Fruit fly (Drosophila melanogaster): Measurements from ENCODE around the gene CG11035.

The CG11035 gene

dm6 chr3R:8030151-8030899 is 2.5 kb downstream of the CG11035 start, which contains the start of the genes CG10903 and CG2747 (continued):
- TF ChIP-seq CG6854 (GFP tag; optimal IDR thresholded peaks at IDR 0.05), result peak; percentile 49
- TF ChIP-seq H15 (GFP tag; IDR thresholded peaks at IDR 0.05), result no peak
- peak; percentile 78 for TF ChIP-seq CG13287 (GFP tag; IDR thresholded peaks at IDR 0.05; ENCODE audit: partially characterized antibody)
- TF ChIP-seq CG13296 (GFP tag; optimal IDR thresholded peaks at IDR 0.05), result no peak
- no peak for TF ChIP-seq CG15601 (tag; optimal IDR thresholded peaks at IDR 0.05)
- no peak for TF ChIP-seq CG10959 (GFP tag; IDR thresholded peaks at IDR 0.05)
- TF ChIP-seq CG14860 (GFP tag; IDR thresholded peaks at IDR 0.05; ENCODE audit: partially characterized antibody), result 0 out of 3 replicates have a peak, but pooled peaks have one; percentile 38
- TF ChIP-seq CG11696 (GFP tag; IDR thresholded peaks at IDR 0.05), result no peak
- peak; percentile 58 for TF ChIP-seq Sry-δ (GFP tag; optimal IDR thresholded peaks at IDR 0.05)
- TF ChIP-seq CG4282 (GFP tag; optimal IDR thresholded peaks at IDR 0.05), result no peak
- TF ChIP-seq az2 (GFP tag; optimal IDR thresholded peaks at IDR 0.05), result no peak
- TF ChIP-seq crol (GFP tag; IDR thresholded peaks at IDR 0.05), result no peak
- no peak for TF ChIP-seq CG15011 (GFP tag; optimal IDR thresholded peaks at IDR 0.05)
- no peak for TF ChIP-seq CG16815 (GFP tag; optimal IDR thresholded peaks at IDR 0.05)
- no peak for TF ChIP-seq fd3F (GFP tag; optimal IDR thresholded peaks at IDR 0.05)
- TF ChIP-seq MBD-R2 (GFP tag; IDR thresholded peaks at IDR 0.05), result peak; percentile 70
- TF ChIP-seq CG2875 (GFP tag; optimal IDR thresholded peaks at IDR 0.05), result no peak
- TF ChIP-seq pum (GFP tag; optimal IDR thresholded peaks at IDR 0.05), result no peak
- TF ChIP-seq CG10654 (GFP tag; optimal IDR thresholded peaks at IDR 0.05), result no peak
- peak; percentile 76 for TF ChIP-seq CG4617 (GFP tag; optimal IDR thresholded peaks at IDR 0.05; ENCODE audit: borderline replicate concordance)
- TF ChIP-seq CG9727 (GFP tag; optimal IDR thresholded peaks at IDR 0.05), result no peak
- TF ChIP-seq CG9876 (GFP tag; optimal IDR thresholded peaks at IDR 0.05), result no peak
- no peak for TF ChIP-seq CG3163 (GFP tag; optimal IDR thresholded peaks at IDR 0.05)
- TF ChIP-seq otp (GFP tag; IDR thresholded peaks at IDR 0.05), result no peak
- TF ChIP-seq Sry-β (GFP tag; optimal IDR thresholded peaks at IDR 0.05), result peak; percentile 8
- no peak for TF ChIP-seq Hr39 (optimal IDR thresholded peaks at IDR 0.05)
- TF ChIP-seq NFAT (GFP tag; IDR thresholded peaks at IDR 0.05), result no peak
- no peak for TF ChIP-seq CG14050 (GFP tag; IDR thresholded peaks at IDR 0.05)
- TF ChIP-seq sc (optimal IDR thresholded peaks at IDR 0.05), result no peak
- no peak for TF ChIP-seq sc (GFP tag; optimal IDR thresholded peaks at IDR 0.05)
- TF ChIP-seq sens (GFP tag), result peak; percentile 67
- TF ChIP-seq zen2 (GFP tag; IDR thresholded peaks at IDR 0.05; ENCODE audit: partially characterized antibody), result no peak; the same call in 2 of the 3 replicates
- no peak for TF ChIP-seq CG1024 (GFP tag; IDR thresholded peaks at IDR 0.05)
- no peak for TF ChIP-seq vfl (GFP tag; optimal IDR thresholded peaks at IDR 0.05)
- no peak for TF ChIP-seq wek (GFP tag; optimal IDR thresholded peaks at IDR 0.05)
- no peak for TF ChIP-seq trem (tag; optimal IDR thresholded peaks at IDR 0.05)
- no peak for TF ChIP-seq slou (GFP tag; optimal IDR thresholded peaks at IDR 0.05)
- TF ChIP-seq CG9437 (GFP tag; optimal IDR thresholded peaks at IDR 0.05), result no peak
- TF ChIP-seq klu (GFP tag; IDR thresholded peaks at IDR 0.05), result peak; percentile 40; the same call in 1 of the 2 replicates
- no peak for TF ChIP-seq CG8089 (GFP tag; optimal IDR thresholded peaks at IDR 0.05)
- TF ChIP-seq CG8478 (optimal IDR thresholded peaks at IDR 0.05), result no peak
- TF ChIP-seq usp (GFP tag; optimal IDR thresholded peaks at IDR 0.05), result no peak
- no peak for TF ChIP-seq Camta (GFP tag; optimal IDR thresholded peaks at IDR 0.05)
- no peak for TF ChIP-seq NC2β (GFP tag; optimal IDR thresholded peaks at IDR 0.05)
- TF ChIP-seq CG10565 (GFP tag; optimal IDR thresholded peaks at IDR 0.05), result no peak
- no peak for TF ChIP-seq dan (GFP tag; IDR thresholded peaks at IDR 0.05)
- TF ChIP-seq jigr1 (GFP tag; IDR thresholded peaks at IDR 0.05), result no peak
- no peak for TF ChIP-seq grn (GFP tag; optimal IDR thresholded peaks at IDR 0.05)
- no peak for TF ChIP-seq fd64A (GFP tag; optimal IDR thresholded peaks at IDR 0.05)
- no peak for TF ChIP-seq CG3847 (GFP tag; IDR thresholded peaks at IDR 0.05)
- TF ChIP-seq hth (optimal IDR thresholded peaks at IDR 0.05), result no peak
- TF ChIP-seq crc (GFP tag; optimal IDR thresholded peaks at IDR 0.05), result no peak
